Worm (Caenorhabditis elegans) whole organism, L3 larva: ENCODE measurements around the gene nhr-185.

Experiments
- R02D3.7 ChIP-seq: fragments of 150-350 bp; optimal IDR thresholded peaks from 2 replicates; lab custom pipeline; 2014; ENCODE audit warnings: missing biosample characterization, missing genetic modification characterization
- ZK546.5 ChIP-seq: sonication (generic microtip); optimal IDR thresholded peaks from 2 replicates; lab custom pipeline; 2017; ENCODE audit warnings: missing biosample characterization, missing genetic modification characterization
- aly-2 ChIP-seq: fragments of 150-350 bp; optimal IDR thresholded peaks from 2 replicates; lab custom pipeline; 2014; ENCODE audit warnings: missing biosample characterization, missing genetic modification characterization
- ama-1 ChIP-seq: fragments of 150-350 bp; optimal IDR thresholded peaks from 2 replicates; lab custom pipeline; 2018
- ceh-28 ChIP-seq: fragments of 150-350 bp; optimal IDR thresholded peaks from 2 replicates; lab custom pipeline; 2014; ENCODE audit warnings: missing biosample characterization, missing genetic modification reagents, missing genetic modification characterization
- ceh-82 ChIP-seq: fragments of 150-350 bp; optimal IDR thresholded peaks from 2 replicates; lab custom pipeline; 2014; ENCODE audit warnings: missing biosample characterization, missing genetic modification characterization
- ceh-9 ChIP-seq: sonication (generic microtip); optimal IDR thresholded peaks from 2 replicates; lab custom pipeline; 2018; ENCODE audit warnings: missing biosample characterization, missing genetic modification characterization
- daf-12 ChIP-seq: fragments of 150-350 bp; optimal IDR thresholded peaks from 2 replicates; lab custom pipeline; 2014; ENCODE audit warnings: missing biosample characterization, missing genetic modification reagents, missing genetic modification characterization
- egl-27 ChIP-seq: sonication (generic microtip); optimal IDR thresholded peaks from 4 replicates; lab custom pipeline; 2017; ENCODE audit warnings: missing biosample characterization, missing genetic modification reagents, missing genetic modification characterization
- egl-5 ChIP-seq: fragments of 150-350 bp; optimal IDR thresholded peaks from 2 replicates; lab custom pipeline; 2017; ENCODE audit warnings: missing biosample characterization, missing genetic modification reagents, missing genetic modification characterization, inconsistent platforms
- elt-2 ChIP-seq: sonication (generic microtip); optimal IDR thresholded peaks from 2 replicates; lab custom pipeline; 2016; ENCODE audit warnings: missing genetic modification reagents, mild to moderate bottlenecking, missing genetic modification characterization, missing compliant biosample characterization
- elt-3 ChIP-seq, 3 experiments: fragments of 150-350 bp in 1 of 3; sonication (generic microtip) in 2 of 3; optimal IDR thresholded peaks; 2 replicates in 2 of 3; 4 replicates in 1 of 3; lab custom pipeline; 2014 to 2017; ENCODE audit warnings: missing biosample characterization in 3 of 3, missing genetic modification characterization in 3 of 3
- fkh-10 ChIP-seq: sonication (generic microtip); optimal IDR thresholded peaks from 2 replicates; lab custom pipeline; 2017; ENCODE audit warnings: missing biosample characterization, missing genetic modification reagents, missing genetic modification characterization
- fkh-2 ChIP-seq: fragments of 150-350 bp; optimal IDR thresholded peaks from 2 replicates; lab custom pipeline; 2014; ENCODE audit warnings: missing biosample characterization, missing genetic modification reagents, missing genetic modification characterization
- fos-1 ChIP-seq: fragments of 150-350 bp; optimal IDR thresholded peaks from 2 replicates; lab custom pipeline; 2014; ENCODE audit warnings: missing biosample characterization, missing genetic modification characterization
- hmg-11 ChIP-seq: sonication (generic microtip); optimal IDR thresholded peaks from 2 replicates; lab custom pipeline; 2016; ENCODE audit warnings: missing genetic modification characterization, missing compliant biosample characterization
- jun-1 ChIP-seq: fragments of 150-350 bp; optimal IDR thresholded peaks from 2 replicates; lab custom pipeline; 2014; ENCODE audit warnings: missing biosample characterization, missing genetic modification reagents, missing genetic modification characterization
- lin-15B ChIP-seq: fragments of 150-350 bp; optimal IDR thresholded peaks from 2 replicates; lab custom pipeline; 2014; ENCODE audit warnings: missing biosample characterization, missing genetic modification characterization
- lsy-12 ChIP-seq: sonication (generic microtip); optimal IDR thresholded peaks from 2 replicates; lab custom pipeline; 2016; ENCODE audit warnings: mild to moderate bottlenecking, missing genetic modification characterization, missing compliant biosample characterization
- mml-1 ChIP-seq: fragments of 150-350 bp; sonication (generic microtip); optimal IDR thresholded peaks from 3 replicates; lab custom pipeline; 2014; ENCODE audit warnings: missing biosample characterization, missing genetic modification characterization
- nhr-23 ChIP-seq: fragments of 150-350 bp; optimal IDR thresholded peaks from 2 replicates; lab custom pipeline; 2014; ENCODE audit warnings: missing biosample characterization, missing genetic modification reagents, missing genetic modification characterization
- nhr-237 ChIP-seq: fragments of 150-350 bp; optimal IDR thresholded peaks from 2 replicates; lab custom pipeline; 2014; ENCODE audit warnings: missing biosample characterization, missing genetic modification characterization
- nhr-25 ChIP-seq: sonication (generic microtip); optimal IDR thresholded peaks from 2 replicates; lab custom pipeline; 2017; ENCODE audit warnings: missing biosample characterization, missing genetic modification characterization
- nhr-28 ChIP-seq: fragments of 150-350 bp; optimal IDR thresholded peaks from 2 replicates; lab custom pipeline; 2014; ENCODE audit warnings: missing biosample characterization, missing genetic modification characterization
- nhr-76 ChIP-seq: fragments of 150-350 bp; sonication (generic microtip); optimal IDR thresholded peaks from 5 replicates; lab custom pipeline; 2014; ENCODE audit warnings: missing biosample characterization, missing genetic modification characterization
- nhr-77 ChIP-seq: fragments of 150-350 bp; optimal IDR thresholded peaks from 2 replicates; lab custom pipeline; 2014; ENCODE audit warnings: missing biosample characterization, missing genetic modification characterization
- pha-4 ChIP-seq: fragments of 150-350 bp; optimal IDR thresholded peaks from 2 replicates; lab custom pipeline; 2014; ENCODE audit warnings: missing biosample characterization, missing genetic modification reagents, missing genetic modification characterization
- pqm-1 ChIP-seq: fragments of 150-350 bp; optimal IDR thresholded peaks from 2 replicates; lab custom pipeline; 2017; ENCODE audit warnings: missing biosample characterization, missing genetic modification characterization, inconsistent platforms
- sea-2 ChIP-seq: fragments of 150-350 bp; sonication (generic microtip); optimal IDR thresholded peaks from 4 replicates; lab custom pipeline; 2014; ENCODE audit warnings: missing biosample characterization, missing genetic modification reagents, missing genetic modification characterization
- skn-1 ChIP-seq: fragments of 150-350 bp; optimal IDR thresholded peaks from 2 replicates; lab custom pipeline; 2014; ENCODE audit warnings: missing biosample characterization, missing genetic modification characterization
- snpc-4 ChIP-seq: fragments of 150-350 bp; optimal IDR thresholded peaks from 2 replicates; lab custom pipeline; 2014; ENCODE audit warnings: missing biosample characterization, missing genetic modification characterization
- unc-62 ChIP-seq: fragments of 150-350 bp; sonication (generic microtip); optimal IDR thresholded peaks from 4 replicates; lab custom pipeline; 2014; ENCODE audit warnings: missing biosample characterization, missing genetic modification reagents, missing genetic modification characterization
- zag-1 ChIP-seq: fragments of 150-350 bp; optimal IDR thresholded peaks from 2 replicates; lab custom pipeline; 2014; ENCODE audit warnings: missing biosample characterization, missing genetic modification characterization
- ztf-11 ChIP-seq: fragments of 150-350 bp; optimal IDR thresholded peaks from 2 replicates; lab custom pipeline; 2014; ENCODE audit warnings: missing biosample characterization, missing genetic modification characterization
- ztf-4 ChIP-seq: fragments of 150-350 bp; optimal IDR thresholded peaks from 2 replicates; lab custom pipeline; 2014; ENCODE audit warnings: missing biosample characterization, missing genetic modification characterization

Gene nhr-185

DNA sequence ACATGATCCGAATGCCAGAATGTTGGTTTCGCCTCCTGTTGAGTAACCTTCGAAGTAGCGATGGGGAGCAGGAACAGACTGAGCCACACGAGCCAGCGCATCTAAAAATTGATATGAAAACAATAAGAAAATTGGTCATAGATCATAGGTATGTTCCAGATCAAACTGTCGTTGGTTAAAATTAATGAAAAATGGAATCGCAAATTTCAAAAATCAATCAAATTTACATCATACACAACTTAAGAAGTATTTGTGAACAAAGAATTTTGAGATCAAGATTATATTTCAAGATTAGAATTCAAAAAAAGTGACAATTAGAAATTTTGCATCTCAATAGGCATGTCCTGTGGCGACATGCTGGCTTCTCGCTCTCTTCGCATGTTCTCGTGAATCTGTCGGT, 43.6 kb upstream of the nhr-185 start, which contains the start of gene C17E7.9:
Gene C17E7.9 (minus strand): TSS at position 101 of the 400 bp plus-strand sequence.
- TF ChIP-seq egl-5 (tag; lab: Kevin White, UChicago) (no peak), nhr-237 (tag; lab: Kevin White, UChicago) (no peak), ceh-9 (tag; lab: Kevin White, UChicago) (no peak), ama-1 (lab: Kevin White, UChicago) (no peak), fkh-2 (no peak), daf-12 (tag; lab: Kevin White, UChicago) (no peak), ZK546.5 (tag; lab: Kevin White, UChicago) (no peak), aly-2 (no peak), lin-15B (tag; lab: Kevin White, UChicago) (no peak), ceh-28 (tag; lab: Kevin White, UChicago) (no peak), skn-1 (tag; lab: Kevin White, UChicago) (no peak)
- TF ChIP-seq, all 47 proteins: peak for 0

DNA sequence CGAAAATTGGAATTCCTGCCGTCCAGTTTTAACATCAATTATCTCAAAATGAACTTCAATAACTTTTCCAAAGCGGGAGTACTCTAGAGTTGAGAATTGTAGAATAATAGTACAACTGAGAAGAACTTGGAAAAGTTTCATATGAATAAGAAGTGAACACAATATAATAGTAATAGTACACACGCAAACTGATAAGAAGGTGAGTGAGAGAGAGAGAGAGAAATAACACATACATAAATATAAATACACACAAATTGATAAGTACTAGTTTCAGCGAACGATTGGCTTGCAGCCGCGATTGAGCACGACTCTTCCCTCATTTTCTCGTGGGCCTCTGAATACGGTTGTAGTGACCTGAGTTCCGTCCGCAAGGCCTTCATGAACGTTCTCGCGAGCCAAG, 41.9 kb upstream of the nhr-185 start, which contains the start of gene C17E7.13:
Gene C17E7.13 (minus strand): TSS at position 176 of the 400 bp plus-strand sequence.
- TF ChIP-seq pqm-1 (peak; percentile 14), nhr-237 (tag; lab: Kevin White, UChicago) (no peak), snpc-4 (no peak), zag-1 (tag; lab: Kevin White, UChicago) (no peak), nhr-76 (tag; lab: Kevin White, UChicago) (no peak), elt-2 (tag; lab: Kevin White, UChicago) (peak; percentile 25), sea-2 (no peak)

DNA sequence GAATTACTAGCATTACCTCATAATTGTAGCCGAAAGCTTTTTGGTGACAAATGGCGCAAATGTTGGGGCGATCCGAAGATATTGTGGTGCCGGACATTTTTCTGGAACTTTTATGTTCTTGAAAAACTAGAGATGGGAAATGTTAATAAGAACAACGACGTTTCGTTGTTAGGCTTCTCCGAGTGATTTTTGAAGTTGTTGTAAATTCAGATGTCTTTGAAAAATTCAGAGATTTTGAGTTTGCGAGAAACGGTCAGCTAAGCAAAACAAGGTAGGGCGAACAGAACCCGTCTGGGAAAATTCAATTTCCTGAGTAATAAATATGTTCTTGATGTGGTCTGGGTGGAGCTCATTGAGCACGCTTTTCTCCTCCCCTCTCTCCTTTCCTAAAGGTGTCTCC, 38.9 kb upstream of the nhr-185 start, which contains the start of gene nhr-124:
Gene nhr-124 (minus strand): TSS at position 101 of the 400 bp plus-strand sequence.
- TF ChIP-seq nhr-25 (tag; lab: Kevin White, UChicago) (no peak), sea-2 (no peak), ceh-28 (tag; lab: Kevin White, UChicago) (no peak), egl-27 (no peak), hmg-11 (tag; lab: Kevin White, UChicago) (no peak), snpc-4 (no peak), pqm-1 (no peak), nhr-77 (no peak), pha-4 (tag; lab: Kevin White, UChicago) (no peak), R02D3.7 (tag; lab: Kevin White, UChicago) (no peak), unc-62 (GFP tag; lab: Kevin White, UChicago) (no peak), mml-1 (tag; lab: Kevin White, UChicago) (no peak), ztf-11 (tag; lab: Kevin White, UChicago) (no peak), fkh-2 (no peak)

DNA sequence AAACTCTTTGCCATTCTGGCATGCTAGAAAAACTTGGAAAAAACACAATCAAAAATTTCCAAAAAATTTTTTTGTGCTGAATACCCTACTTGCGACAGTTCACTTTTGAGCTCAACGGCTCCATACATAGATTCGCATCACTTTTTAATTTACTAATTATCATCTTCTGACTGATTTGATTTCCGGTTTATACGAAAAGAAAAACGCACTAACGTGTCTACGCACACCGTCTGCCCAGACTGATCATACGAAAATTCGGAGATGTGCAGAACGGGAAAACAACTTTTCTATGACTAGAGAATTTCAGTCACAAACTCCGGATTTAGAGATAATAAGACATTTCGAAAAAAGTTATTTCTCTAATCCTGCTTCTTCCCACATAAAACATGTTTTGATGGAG, 37.4 kb upstream of the nhr-185 start:
- TF ChIP-seq nhr-76 (tag; lab: Kevin White, UChicago) (no peak), fos-1 (no peak), fkh-10 (GFP tag; lab: Kevin White, UChicago) (no peak), aly-2 (no peak), nhr-28 (no peak), elt-3 (tag; optimal IDR thresholded peaks at IDR 0.05; lab: Kevin White, UChicago) (no peak), ceh-9 (tag; lab: Kevin White, UChicago) (no peak), pqm-1 (no peak), ZK546.5 (tag; lab: Kevin White, UChicago) (no peak), R02D3.7 (tag; lab: Kevin White, UChicago) (no peak), lsy-12 (tag; lab: Kevin White, UChicago) (no peak), ztf-4 (no peak), skn-1 (tag; lab: Kevin White, UChicago) (no peak), ama-1 (lab: Kevin White, UChicago) (no peak), egl-5 (tag; lab: Kevin White, UChicago) (no peak), zag-1 (tag; lab: Kevin White, UChicago) (no peak), nhr-25 (tag; lab: Kevin White, UChicago) (no peak), nhr-23 (tag; lab: Kevin White, UChicago) (no peak), unc-62 (GFP tag; lab: Kevin White, UChicago) (no peak)

DNA sequence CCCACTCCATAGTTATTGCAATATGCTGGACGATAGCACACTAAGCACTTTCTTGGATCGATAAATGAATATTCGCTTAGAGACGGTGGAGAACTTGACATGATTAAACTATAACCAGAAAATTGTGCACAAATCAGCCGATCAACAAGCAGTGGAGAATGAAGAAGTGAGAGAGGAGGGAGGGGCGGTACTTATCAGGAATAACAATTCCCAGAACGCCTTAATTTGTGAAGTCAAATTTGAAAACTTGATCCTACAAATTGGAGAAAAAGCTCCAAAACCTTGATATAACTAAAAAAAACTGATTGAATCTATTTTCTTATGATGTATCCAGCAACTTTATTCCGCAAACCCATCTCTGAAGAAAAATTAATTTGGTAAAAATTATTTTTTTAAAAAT, 31.1 kb upstream of the nhr-185 start, which contains the start of gene nhr-159:
Gene nhr-159 (minus strand): TSS at position 101 of the 400 bp plus-strand sequence.
- no peak for TF ChIP-seq pha-4 (tag; lab: Kevin White, UChicago)
- no peak for TF ChIP-seq ceh-82 (tag; lab: Kevin White, UChicago)
- TF ChIP-seq ZK546.5 (tag; lab: Kevin White, UChicago), result no peak
- no peak for TF ChIP-seq nhr-77
- no peak for TF ChIP-seq hmg-11 (tag; lab: Kevin White, UChicago)
- TF ChIP-seq ceh-28 (tag; lab: Kevin White, UChicago), result no peak
- no peak for TF ChIP-seq lin-15B (tag; lab: Kevin White, UChicago)
- TF ChIP-seq zag-1 (tag; lab: Kevin White, UChicago), result no peak
- TF ChIP-seq nhr-237 (tag; lab: Kevin White, UChicago), result no peak
- no peak for TF ChIP-seq daf-12 (tag; lab: Kevin White, UChicago)
- TF ChIP-seq jun-1, result no peak
- TF ChIP-seq R02D3.7 (tag; lab: Kevin White, UChicago), result no peak
- no peak for TF ChIP-seq mml-1 (tag; lab: Kevin White, UChicago)
- TF ChIP-seq ztf-11 (tag; lab: Kevin White, UChicago), result no peak
- TF ChIP-seq egl-5 (tag; lab: Kevin White, UChicago), result no peak
- TF ChIP-seq unc-62 (GFP tag; lab: Kevin White, UChicago), result no peak
